Worm (Caenorhabditis elegans) whole organism, L1 larva: ENCODE data around the gene ttr-42.

ENCODE experiments used
- C16A3.4 ChIP-seq: fragments of 150-350 bp; optimal IDR thresholded peaks from 2 replicates; lab custom pipeline; 2014; ENCODE audit warnings: missing biosample characterization, missing genetic modification characterization
- ceh-8 ChIP-seq: fragments of 200-800 bp; sonication (Bioruptor generic); optimal IDR thresholded peaks from 2 replicates; lab custom pipeline; 2018; ENCODE audit warnings: mild to moderate bottlenecking, missing genetic modification characterization, moderate library complexity, missing compliant biosample characterization
- efl-1 ChIP-seq, 4 experiments: fragments of 150-350 bp; optimal IDR thresholded peaks in 3 of 4; peaks in 1 of 4; 1 replicate in 1 of 4; 2 replicates in 3 of 4; lab custom pipeline; 2014; ENCODE audit warnings: missing biosample characterization in 2 of 4, missing genetic modification characterization in 2 of 4, missing genetic modification reagents in 2 of 4
- egl-27 ChIP-seq, 2 experiments: fragments of 150-350 bp in 1 of 2; sonication (generic microtip); optimal IDR thresholded peaks; 3 replicates each; lab custom pipeline; 2017 to 2018; ENCODE audit warnings: missing biosample characterization in 2 of 2, missing genetic modification characterization in 2 of 2, missing genetic modification reagents in 2 of 2
- lin-13 ChIP-seq: fragments of 150-350 bp; optimal IDR thresholded peaks from 2 replicates; lab custom pipeline; 2014; ENCODE audit warnings: missing biosample characterization, missing genetic modification reagents, missing genetic modification characterization
- nhr-12 ChIP-seq: sonication (generic microtip); optimal IDR thresholded peaks from 2 replicates; lab custom pipeline; 2017; ENCODE audit warnings: missing biosample characterization, missing genetic modification characterization
- nhr-19 ChIP-seq: fragments of 200-800 bp; sonication (Bioruptor generic); conservative IDR thresholded peaks from 2 replicates; pipeline ENCODE4 v1.3.6; 2022; ENCODE audit warnings: missing genetic modification characterization, missing compliant biosample characterization
- rnt-1 ChIP-seq: sonication (generic microtip); optimal IDR thresholded peaks from 2 replicates; lab custom pipeline; 2016; ENCODE audit warnings: mild to moderate bottlenecking, missing genetic modification characterization, moderate library complexity, missing compliant biosample characterization
- sox-4 ChIP-seq: sonication (generic microtip); optimal IDR thresholded peaks from 2 replicates; lab custom pipeline; 2016; ENCODE audit warnings: missing genetic modification characterization, missing compliant biosample characterization
- sptf-1 ChIP-seq: fragments of 150-350 bp; optimal IDR thresholded peaks from 2 replicates; lab custom pipeline; 2014; ENCODE audit warnings: missing biosample characterization, missing genetic modification characterization
- unc-62 ChIP-seq: fragments of 150-350 bp; optimal IDR thresholded peaks from 2 replicates; lab custom pipeline; 2014; ENCODE audit warnings: missing biosample characterization, missing genetic modification reagents, missing genetic modification characterization
- xbp-1 ChIP-seq: sonication (generic microtip); optimal IDR thresholded peaks from 2 replicates; lab custom pipeline; 2016; ENCODE audit warnings: missing genetic modification characterization, missing compliant biosample characterization
- zag-1 ChIP-seq: fragments of 150-350 bp; optimal IDR thresholded peaks from 2 replicates; lab custom pipeline; 2014; ENCODE audit warnings: missing biosample characterization, missing genetic modification characterization
- ztf-4 ChIP-seq: fragments of 150-350 bp; optimal IDR thresholded peaks from 2 replicates; lab custom pipeline; 2014; ENCODE audit warnings: missing biosample characterization, missing genetic modification characterization

DNA sequence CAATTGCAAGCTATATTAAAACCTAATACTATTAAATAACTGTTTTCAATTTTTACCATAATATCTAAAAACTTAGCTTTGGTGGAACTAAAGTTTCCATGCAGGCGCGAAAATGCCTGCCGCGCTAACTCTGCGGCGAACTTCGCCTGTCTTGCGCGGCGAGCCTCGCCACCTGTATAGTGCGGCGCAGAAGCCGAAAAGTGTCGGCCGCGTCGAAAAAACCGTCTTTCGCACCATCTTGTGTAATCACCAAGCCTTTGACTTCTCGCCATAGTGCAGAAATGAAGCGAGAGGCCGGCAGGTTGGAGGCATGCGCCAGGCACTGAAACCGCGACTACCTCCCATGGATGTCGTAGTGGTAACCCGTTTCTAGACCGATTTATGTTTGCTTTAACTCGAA lies 26.1 kb upstream of the ttr-42 start:
- no peak for TF ChIP-seq efl-1 (optimal IDR thresholded peaks at IDR 0.05; lab: Kevin White, UChicago)
- no peak for TF ChIP-seq efl-1 (GFP tag; optimal IDR thresholded peaks at IDR 0.05 in 1 of 2; lab: Kevin White, UChicago)
- TF ChIP-seq egl-27 (tag; optimal IDR thresholded peaks at IDR 0.05; lab: Kevin White, UChicago): no peak
- TF ChIP-seq nhr-19 (GFP tag; lab: Robert Waterston, UW): no peak
- TF ChIP-seq sox-4 (tag; lab: Kevin White, UChicago): no peak
- no peak for TF ChIP-seq lin-13
- no peak for TF ChIP-seq unc-62
- TF ChIP-seq ceh-8: no peak
- no peak for TF ChIP-seq nhr-12 (tag; lab: Kevin White, UChicago)
- TF ChIP-seq xbp-1 (tag; lab: Kevin White, UChicago): no peak
- TF ChIP-seq ztf-4 (tag; lab: Kevin White, UChicago): no peak
- TF ChIP-seq sptf-1 (tag; lab: Kevin White, UChicago): no peak
- peak; percentile 24 for TF ChIP-seq rnt-1 (tag; lab: Kevin White, UChicago)
- no peak for TF ChIP-seq zag-1 (tag; lab: Kevin White, UChicago)
- no peak for TF ChIP-seq C16A3.4 (tag; lab: Kevin White, UChicago)
